Worm (Caenorhabditis elegans) whole organism, L4/young adult: ENCODE measurements around the gene Y55F3BR.11.

Experiments
- W03F9.2 ChIP-seq: fragments of 150-350 bp; optimal IDR thresholded peaks from 2 replicates; lab custom pipeline; 2014; ENCODE audit warnings: missing biosample characterization, missing genetic modification characterization
- dao-5 ChIP-seq: sonication (generic microtip); optimal IDR thresholded peaks from 2 replicates; lab custom pipeline; 2016; ENCODE audit warnings: missing genotype, missing genetic modification characterization, moderate library complexity, missing compliant biosample characterization
- him-1 ChIP-seq: sonication (generic microtip); optimal IDR thresholded peaks from 2 replicates; lab custom pipeline; 2016; ENCODE audit warnings: missing genotype, missing genetic modification reagents, missing genetic modification characterization, missing compliant biosample characterization

Y55F3BR.11 gene

ce11 chrIV:854357-855269, at the start of gene Y55F3BR.11, which contains the start of gene lem-4:
Gene Y55F3BR.11 (plus strand): TSS chrIV:855219.
Gene lem-4 (minus strand): TSS chrIV:854780.
- TF ChIP-seq W03F9.2 (tag; lab: Kevin White, UChicago): peak; percentile 54
- TF ChIP-seq him-1: no peak

DNA sequence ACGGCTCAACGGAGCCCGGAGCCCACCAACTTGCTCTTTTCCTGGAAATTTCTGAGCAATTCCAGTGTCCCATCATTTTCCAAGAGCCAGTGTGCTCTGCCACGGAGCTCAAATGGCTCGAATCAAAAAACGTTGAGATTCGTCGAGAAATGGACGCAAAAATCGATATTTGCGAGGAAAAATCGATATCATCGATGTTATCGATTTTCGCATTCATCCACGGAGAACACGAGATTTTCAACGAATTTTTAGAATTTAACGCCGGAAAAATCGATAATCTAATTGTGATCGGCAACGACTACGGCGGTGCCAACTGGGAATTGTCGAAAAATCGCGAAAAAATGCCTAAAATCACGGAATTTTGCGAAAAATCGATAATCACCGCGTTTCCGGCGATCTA, 49.3 kb upstream of the Y55F3BR.11 start:
- TF ChIP-seq him-1: no peak
- no peak for TF ChIP-seq W03F9.2 (tag; lab: Kevin White, UChicago)
- no peak for TF ChIP-seq dao-5 (tag; lab: Kevin White, UChicago)

ce11 chrIV:807027-807516, 47.9 kb upstream of the Y55F3BR.11 start, which contains the start of gene Y55F3BL.6:
Gene Y55F3BL.6 (minus strand): TSS chrIV:807077.
- TF ChIP-seq dao-5 (tag; lab: Kevin White, UChicago) (no peak), W03F9.2 (tag; lab: Kevin White, UChicago) (no peak), him-1 (no peak)

ce11 chrIV:817879-818278, 37.1 kb upstream of the Y55F3BR.11 start:
- no peak for TF ChIP-seq him-1
- TF ChIP-seq dao-5 (tag; lab: Kevin White, UChicago): no peak
- TF ChIP-seq W03F9.2 (tag; lab: Kevin White, UChicago): no peak

- no peak for TF ChIP-seq dao-5 (tag; lab: Kevin White, UChicago)
- no peak for TF ChIP-seq W03F9.2 (tag; lab: Kevin White, UChicago)
- no peak for TF ChIP-seq him-1
These were observed 30.2 kb upstream of the Y55F3BR.11 start, which contains the start of gene zipt-15 for ce11 chrIV:824854-825253. Gene zipt-15 (minus strand): TSS chrIV:824954.

ce11 chrIV:826145-826544, 28.9 kb upstream of the Y55F3BR.11 start:
- no peak for TF ChIP-seq him-1
- no peak for TF ChIP-seq W03F9.2 (tag; lab: Kevin White, UChicago)
- no peak for TF ChIP-seq dao-5 (tag; lab: Kevin White, UChicago)

- TF ChIP-seq dao-5 (tag; lab: Kevin White, UChicago) (no peak), him-1 (no peak), W03F9.2 (tag; lab: Kevin White, UChicago) (no peak)
These were observed 26.6 kb upstream of the Y55F3BR.11 start for ce11 chrIV:828427-828826.

DNA sequence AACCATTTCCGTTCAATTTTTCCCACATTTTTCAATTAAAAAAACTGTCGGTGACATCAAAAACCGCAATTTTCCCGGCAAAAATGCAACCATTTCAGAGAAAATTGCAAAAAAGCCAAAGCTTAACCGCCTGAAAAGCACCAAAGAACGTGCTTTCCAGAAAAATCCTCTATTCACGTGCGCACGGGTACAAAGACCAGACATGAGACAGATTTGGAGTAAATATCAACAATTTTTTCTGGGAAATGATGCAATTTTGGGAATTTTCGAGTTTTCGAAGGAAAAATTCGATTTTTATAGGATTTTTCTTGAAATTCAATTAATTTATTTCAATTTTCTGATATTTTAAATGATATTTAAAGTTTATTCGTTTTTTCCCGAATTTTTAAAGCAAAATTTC, 25.9 kb upstream of the Y55F3BR.11 start:
- TF ChIP-seq dao-5 (tag; lab: Kevin White, UChicago): no peak
- no peak for TF ChIP-seq W03F9.2 (tag; lab: Kevin White, UChicago)
- no peak for TF ChIP-seq him-1

DNA sequence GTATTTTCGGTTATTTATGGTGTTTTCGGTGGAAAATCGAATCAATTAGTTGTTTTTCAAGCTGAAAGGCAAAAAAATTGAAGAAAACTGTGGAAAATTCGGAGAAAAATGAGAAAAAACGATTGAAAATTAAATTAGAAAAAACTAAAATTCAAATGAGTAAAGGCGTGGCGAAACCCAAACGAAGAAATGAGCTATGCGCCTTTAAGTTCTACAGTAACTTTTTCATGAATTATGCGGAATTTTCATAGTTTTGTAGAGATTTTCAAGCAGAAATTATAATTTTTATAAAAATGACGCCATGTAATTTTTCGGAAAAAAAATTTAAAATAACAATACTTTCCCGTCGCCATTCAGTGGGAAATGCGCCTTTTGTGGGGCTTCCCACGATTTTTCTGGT, 25.3 kb upstream of the Y55F3BR.11 start:
- TF ChIP-seq dao-5 (tag; lab: Kevin White, UChicago) (no peak), him-1 (no peak), W03F9.2 (tag; lab: Kevin White, UChicago) (no peak)

ce11 chrIV:830262-830960, 24.6 kb upstream of the Y55F3BR.11 start:
- TF ChIP-seq him-1: no peak
- no peak for TF ChIP-seq W03F9.2 (tag; lab: Kevin White, UChicago)
- TF ChIP-seq dao-5 (tag; lab: Kevin White, UChicago): no peak

DNA sequence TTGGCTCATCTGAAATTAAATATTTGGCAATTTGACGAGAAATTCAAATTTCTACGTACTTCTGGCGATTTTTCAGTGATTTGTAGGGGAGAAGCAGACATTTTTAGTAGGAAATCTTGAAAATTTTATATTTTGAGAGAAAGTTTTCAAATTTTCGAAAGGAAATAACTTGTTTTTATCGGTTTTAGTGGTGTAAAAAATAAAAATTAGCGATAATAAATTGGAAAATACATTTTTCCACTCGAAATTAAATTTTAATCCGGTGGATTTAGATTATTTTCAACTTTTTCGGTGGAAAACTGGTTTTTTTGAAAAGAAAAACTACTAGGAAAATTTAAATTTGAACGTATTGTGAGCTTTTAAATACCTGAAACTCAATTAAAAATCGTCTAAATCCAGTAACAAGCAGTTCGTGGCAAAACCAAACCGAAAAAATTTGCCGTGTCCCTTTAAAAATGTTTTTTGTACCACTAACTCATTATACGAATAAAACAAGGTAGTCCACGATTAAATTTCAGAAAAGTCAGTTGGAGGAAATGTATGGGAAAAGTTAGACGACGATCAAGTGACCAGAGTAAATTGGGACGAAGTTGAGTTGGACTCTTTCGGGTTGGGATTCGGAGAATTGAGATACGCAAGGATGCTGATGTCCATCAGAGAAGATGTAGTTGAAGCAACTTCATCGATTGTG, 23.1 kb upstream of the Y55F3BR.11 start, which contains the start of the genes madf-1 and Y55F3BR.10:
madf-1 (minus strand) TSS at position 101 of the 691 bp plus-strand sequence.
Y55F3BR.10 (plus strand) TSS at position 641 of the 691 bp plus-strand sequence.
- TF ChIP-seq him-1 (no peak), W03F9.2 (tag; lab: Kevin White, UChicago) (no peak), dao-5 (tag; lab: Kevin White, UChicago) (no peak)

DNA sequence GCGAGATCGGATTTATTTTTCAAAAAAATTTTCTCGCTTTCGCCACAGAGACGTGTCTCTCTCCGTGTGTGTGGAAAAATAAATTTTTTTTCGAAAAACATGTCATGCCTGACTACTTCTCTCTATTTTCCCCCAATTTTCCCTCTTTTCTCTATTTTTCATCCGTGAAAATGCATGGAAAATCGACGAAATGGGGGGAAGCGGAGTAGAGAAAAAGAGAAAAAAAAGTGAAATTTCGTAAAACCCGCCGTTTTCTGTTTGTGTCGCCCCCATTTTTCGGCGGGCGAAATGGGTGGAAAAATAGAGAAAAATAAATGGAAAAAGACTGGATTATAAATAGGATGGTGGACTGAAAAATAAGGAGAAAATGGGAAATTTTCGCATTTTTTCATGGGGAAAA, 21.5 kb upstream of the Y55F3BR.11 start:
- no peak for TF ChIP-seq W03F9.2 (tag; lab: Kevin White, UChicago)
- no peak for TF ChIP-seq dao-5 (tag; lab: Kevin White, UChicago)
- TF ChIP-seq him-1: no peak

DNA sequence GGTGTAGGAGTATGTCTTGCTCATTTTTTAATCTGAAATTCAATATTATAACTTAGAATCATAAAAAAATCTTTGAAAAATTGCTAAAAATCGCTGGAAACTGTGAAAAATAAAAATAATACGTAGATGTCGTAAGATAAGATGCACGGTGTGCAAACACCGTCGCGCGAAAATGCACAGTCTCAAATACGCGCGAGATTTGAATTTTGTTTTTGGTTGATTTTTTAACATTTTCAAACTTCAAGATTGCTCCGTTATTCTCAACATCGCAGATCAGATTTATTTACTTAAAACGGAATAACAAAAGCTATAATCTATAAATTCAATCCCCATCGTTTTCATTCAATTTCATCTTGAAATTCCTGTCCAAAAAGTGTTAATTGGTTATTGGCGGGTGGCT, 12.9 kb upstream of the Y55F3BR.11 start, which contains the start of gene Y55F3BR.6:
Y55F3BR.6 (minus strand) TSS at position 32 of the 400 bp plus-strand sequence.
- no peak for TF ChIP-seq him-1
- TF ChIP-seq W03F9.2 (tag; lab: Kevin White, UChicago): no peak
- no peak for TF ChIP-seq dao-5 (tag; lab: Kevin White, UChicago)
